Fruit fly (Drosophila melanogaster): ENCODE measurements around the gene CG7407.

CG7407 gene

DNA sequence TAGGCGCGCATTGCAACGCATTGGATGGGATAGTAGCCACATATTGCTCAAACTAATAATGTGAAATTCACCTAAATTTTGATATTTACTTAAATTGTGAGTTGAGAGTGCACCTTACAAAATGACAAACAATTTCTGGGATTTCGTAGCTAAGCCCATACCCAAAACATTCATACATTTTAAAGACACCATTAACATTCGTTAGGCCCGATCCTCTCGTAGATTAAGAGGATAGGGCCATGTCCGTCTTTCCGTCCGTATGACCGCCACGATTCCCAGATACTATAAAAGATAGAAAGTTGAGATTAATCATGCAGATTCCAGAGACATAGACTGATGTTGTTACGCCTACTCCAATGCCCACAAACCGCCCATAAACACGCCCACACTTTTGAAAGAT is 9.7 kb upstream of the CG7407 start, which contains the start of gene CG43895:
Gene CG43895, minus strand, starts transcription at position 101 of the 400 bp plus-strand sequence.
- TF ChIP-seq Sox102F (GFP tag; optimal IDR thresholded peaks at IDR 0.05) (no peak), CG6854 (GFP tag; optimal IDR thresholded peaks at IDR 0.05) (no peak), eg (GFP tag; IDR thresholded peaks at IDR 0.05) (no peak), Hr39 (GFP tag; optimal IDR thresholded peaks at IDR 0.05) (no peak)

DNA sequence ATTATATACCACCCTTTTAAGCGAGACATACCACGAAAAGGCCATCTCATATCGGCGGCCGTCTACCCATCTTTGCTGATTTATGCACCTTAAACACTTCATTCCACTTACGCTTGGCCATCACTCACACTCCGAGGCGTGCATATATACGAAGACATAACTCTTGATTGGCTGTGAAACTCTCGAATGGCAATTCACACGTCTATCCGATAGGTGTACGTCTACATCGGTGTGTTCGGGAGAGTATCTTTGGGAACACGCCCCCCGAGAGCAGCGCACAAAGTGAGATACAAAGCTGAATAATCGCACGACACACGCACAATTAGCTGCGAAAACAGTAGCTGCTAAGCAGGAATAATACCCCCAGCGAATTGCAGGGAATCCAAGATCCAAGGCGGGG is 4.6 kb upstream of the CG7407 start:
- no peak for TF ChIP-seq Ets21C (GFP tag; optimal IDR thresholded peaks at IDR 0.05)
- TF ChIP-seq ss (GFP tag; optimal IDR thresholded peaks at IDR 0.05) = peak in 1 of 2 experiments; percentile 64
- no peak for TF ChIP-seq dsx (GFP tag; optimal IDR thresholded peaks at IDR 0.05; ENCODE audit: poor library complexity, severe bottlenecking)

DNA sequence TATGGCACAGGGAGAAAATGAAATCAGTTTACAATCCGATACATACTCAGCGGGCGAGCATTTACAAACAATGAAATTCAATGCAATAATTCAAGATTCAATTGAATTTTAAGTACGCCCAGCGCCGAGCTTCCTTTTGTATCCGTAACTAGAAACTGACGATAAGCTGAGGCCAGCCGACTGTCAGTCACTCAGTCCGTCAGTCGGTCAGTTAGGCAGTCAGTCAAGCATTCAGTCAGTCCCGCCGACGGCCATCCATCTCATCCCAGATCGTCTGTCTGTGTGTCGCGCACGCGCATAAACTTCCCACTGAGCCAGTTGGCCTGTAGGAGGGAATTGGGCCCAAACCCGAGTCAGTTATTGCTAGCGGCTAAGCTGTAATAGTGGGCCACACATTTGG is 3.8 kb upstream of the CG7407 start:
- TF ChIP-seq cyc (GFP tag; optimal IDR thresholded peaks at IDR 0.05) = no peak
- TF ChIP-seq eg (GFP tag; IDR thresholded peaks at IDR 0.05) = no peak
- no peak for TF ChIP-seq CG10631 (GFP tag; optimal IDR thresholded peaks at IDR 0.05)
- no peak for TF ChIP-seq Hr4 (GFP tag; optimal IDR thresholded peaks at IDR 0.05)
- no peak for TF ChIP-seq CG32006 (GFP tag; optimal IDR thresholded peaks at IDR 0.05)
- no peak for TF ChIP-seq fd85E (GFP tag; optimal IDR thresholded peaks at IDR 0.05)
- no peak for TF ChIP-seq Ets96B (tag; optimal IDR thresholded peaks at IDR 0.05)
- TF ChIP-seq CG11762 (GFP tag; optimal IDR thresholded peaks at IDR 0.05; ENCODE audit: insufficient read depth) = no peak
- no peak for TF ChIP-seq CG3919 (GFP tag; optimal IDR thresholded peaks at IDR 0.05)
- no peak for TF ChIP-seq pdm3 (GFP tag; optimal IDR thresholded peaks at IDR 0.05)
- TF ChIP-seq CG11902 (GFP tag; optimal IDR thresholded peaks at IDR 0.05) = no peak
- no peak for TF ChIP-seq ss (GFP tag; optimal IDR thresholded peaks at IDR 0.05)
- no peak for TF ChIP-seq Ets21C (GFP tag; optimal IDR thresholded peaks at IDR 0.05)
- no peak for TF ChIP-seq Lpt (GFP tag; optimal IDR thresholded peaks at IDR 0.05)
- no peak for TF ChIP-seq achi (GFP tag; optimal IDR thresholded peaks at IDR 0.05)

DNA sequence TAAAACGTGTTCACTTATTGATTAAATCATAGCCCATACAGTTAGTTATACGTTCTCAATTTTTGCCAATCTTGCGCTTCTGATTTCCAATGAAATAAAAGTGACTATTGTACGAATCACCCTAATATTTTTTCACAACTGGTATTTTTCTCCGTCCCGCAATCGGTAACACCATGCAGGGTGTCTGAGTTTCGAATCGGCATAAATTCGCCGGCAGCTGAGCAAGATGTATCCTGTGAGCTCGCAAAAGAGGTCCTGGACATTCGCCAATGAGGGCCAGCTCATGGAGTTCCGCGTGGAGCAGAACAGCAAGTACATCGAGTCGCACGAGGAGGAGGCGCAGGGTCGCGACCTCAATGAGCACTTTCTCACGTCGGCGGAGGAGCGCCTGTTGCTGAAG is 1.5 kb upstream of the CG7407 start, which contains the start of gene CycH:
Gene CycH, plus strand, starts transcription at position 218 of the 400 bp plus-strand sequence.
- TF ChIP-seq CG3032 (tag; optimal IDR thresholded peaks at IDR 0.05) (peak; percentile 14), Eip93F (GFP tag; optimal IDR thresholded peaks at IDR 0.05) (no peak), CG6163 (GFP tag; IDR thresholded peaks at IDR 0.05) (no peak), CG10631 (GFP tag; optimal IDR thresholded peaks at IDR 0.05) (peak; percentile 29), Met (GFP tag; optimal IDR thresholded peaks at IDR 0.05) (no peak), acj6 (GFP tag; optimal IDR thresholded peaks at IDR 0.05) (peak; percentile 10), CG8632 (GFP tag; optimal IDR thresholded peaks at IDR 0.05) (peak; percentile 12), cyc (GFP tag; optimal IDR thresholded peaks at IDR 0.05) (peak; percentile 20), dsx (GFP tag; optimal IDR thresholded peaks at IDR 0.05; ENCODE audit: poor library complexity, severe bottlenecking) (no peak), Sox15 (GFP tag; optimal IDR thresholded peaks at IDR 0.05) (no peak), CG4318 (GFP tag; optimal IDR thresholded peaks at IDR 0.05) (no peak), topi (GFP tag; optimal IDR thresholded peaks at IDR 0.05) (peak; percentile 13), esn (GFP tag; optimal IDR thresholded peaks at IDR 0.05) (peak; percentile 60), spab (GFP tag; optimal IDR thresholded peaks at IDR 0.05) (no peak), CG16779 (tag; optimal IDR thresholded peaks at IDR 0.05) (no peak), salr (GFP tag; optimal IDR thresholded peaks at IDR 0.05) (no peak), CG7368 (GFP tag; optimal IDR thresholded peaks at IDR 0.05) (no peak), CG11902 (GFP tag; optimal IDR thresholded peaks at IDR 0.05) (no peak), CG8119 (GFP tag; IDR thresholded peaks at IDR 0.05) (peak; percentile 24; the same call in 1 of the 3 replicates), CG10669 (GFP tag; optimal IDR thresholded peaks at IDR 0.05) (no peak), Sox102F (GFP tag; optimal IDR thresholded peaks at IDR 0.05) (peak; percentile 28), Sox14 (GFP tag; optimal IDR thresholded peaks at IDR 0.05) (peak; percentile 30), CG31627 (GFP tag; optimal IDR thresholded peaks at IDR 0.05) (peak; percentile 39), Gug (GFP tag; IDR thresholded peaks at IDR 0.05) (no peak), Hr39 (GFP tag; optimal IDR thresholded peaks at IDR 0.05) (peak; percentile 39), CG9139 (GFP tag; optimal IDR thresholded peaks at IDR 0.05) (no peak), pdm3 (GFP tag; optimal IDR thresholded peaks at IDR 0.05) (peak; percentile 17), fd85E (GFP tag; optimal IDR thresholded peaks at IDR 0.05) (no peak), eg (GFP tag; IDR thresholded peaks at IDR 0.05) (no peak), Smox (GFP tag; optimal IDR thresholded peaks at IDR 0.05) (peak; percentile 33), ss (GFP tag; optimal IDR thresholded peaks at IDR 0.05) (no peak), CG8319 (GFP tag; optimal IDR thresholded peaks at IDR 0.05) (no peak), CG34406 (GFP tag; optimal IDR thresholded peaks at IDR 0.05) (no peak), CG6792 (GFP tag; optimal IDR thresholded peaks at IDR 0.05) (no peak), net (GFP tag; optimal IDR thresholded peaks at IDR 0.05) (no peak), OdsH (GFP tag; optimal IDR thresholded peaks at IDR 0.05) (peak; percentile 32), CG6854 (GFP tag; optimal IDR thresholded peaks at IDR 0.05) (peak; percentile 63)
